Worm (Caenorhabditis elegans) whole organism, late embryonic: Measurements from ENCODE around the gene ugt-63.

Source experiments
- K02D7.2 ChIP-seq: sonication (generic microtip); optimal IDR thresholded peaks from 2 replicates; lab custom pipeline; 2017; ENCODE audit warnings: mild to moderate bottlenecking, missing genetic modification characterization, missing compliant biosample characterization
- ama-1 ChIP-seq: fragments of 150-350 bp; optimal IDR thresholded peaks from 2 replicates; lab custom pipeline; 2014
- ceh-14 ChIP-seq: sonication (generic microtip); optimal IDR thresholded peaks from 2 replicates; lab custom pipeline; 2016; ENCODE audit warnings: missing genotype, missing genetic modification characterization, missing compliant biosample characterization
- ceh-18 ChIP-seq: sonication (generic microtip); optimal IDR thresholded peaks from 2 replicates; lab custom pipeline; 2016; ENCODE audit warnings: missing genetic modification characterization, missing compliant biosample characterization
- ceh-22 ChIP-seq: sonication (generic microtip); optimal IDR thresholded peaks from 2 replicates; lab custom pipeline; 2017; ENCODE audit warnings: missing biosample characterization, missing genetic modification characterization
- ceh-30 ChIP-seq: fragments of 150-350 bp; optimal IDR thresholded peaks from 2 replicates; lab custom pipeline; 2014; ENCODE audit warnings: missing biosample characterization, missing genetic modification characterization
- ceh-45 ChIP-seq: fragments of 200-800 bp; sonication (Bioruptor generic); IDR thresholded peaks from 2 replicates; pipeline ENCODE4 v1.3.6; 2022; ENCODE audit warnings: missing genetic modification reagents, missing genetic modification characterization, missing compliant biosample characterization
- ceh-48 ChIP-seq: sonication (generic microtip); optimal IDR thresholded peaks from 2 replicates; lab custom pipeline; 2016; ENCODE audit warnings: missing genetic modification characterization, inconsistent platforms, missing compliant biosample characterization
- ceh-6 ChIP-seq: fragments of 200-800 bp; sonication (Bioruptor generic); optimal IDR thresholded peaks from 2 replicates; lab custom pipeline; 2018; ENCODE audit warnings: mild to moderate bottlenecking, missing genetic modification characterization, missing compliant biosample characterization
- ceh-9 ChIP-seq: sonication (generic microtip); optimal IDR thresholded peaks from 2 replicates; lab custom pipeline; 2016; ENCODE audit warnings: mild to moderate bottlenecking, missing genetic modification characterization, inconsistent platforms, missing compliant biosample characterization
- che-1 ChIP-seq: sonication (generic microtip); optimal IDR thresholded peaks from 2 replicates; lab custom pipeline; 2016; ENCODE audit warnings: mild to moderate bottlenecking, missing genetic modification characterization, missing compliant biosample characterization
- dve-1 ChIP-seq: sonication (generic microtip); optimal IDR thresholded peaks from 2 replicates; lab custom pipeline; 2017; ENCODE audit warnings: antibody characterized with exemption, mild to moderate bottlenecking, missing genetic modification characterization, missing compliant biosample characterization
- elt-4 ChIP-seq: sonication (generic microtip); optimal IDR thresholded peaks from 2 replicates; lab custom pipeline; 2016; ENCODE audit warnings: missing genetic modification characterization, missing compliant biosample characterization
- ets-4 ChIP-seq: sonication (generic microtip); optimal IDR thresholded peaks from 2 replicates; lab custom pipeline; 2016; ENCODE audit warnings: missing genetic modification characterization, missing compliant biosample characterization
- eyg-1 ChIP-seq: sonication (generic microtip); optimal IDR thresholded peaks from 2 replicates; lab custom pipeline; 2016; ENCODE audit warnings: missing genotype, missing genetic modification characterization, missing compliant biosample characterization
- fkh-6 ChIP-seq: sonication (generic microtip); optimal IDR thresholded peaks from 2 replicates; lab custom pipeline; 2016; ENCODE audit warnings: missing genetic modification characterization, missing compliant biosample characterization
- gmeb-2 ChIP-seq: sonication (generic microtip); optimal IDR thresholded peaks from 2 replicates; lab custom pipeline; 2016; ENCODE audit warnings: missing genetic modification characterization, inconsistent platforms, missing compliant biosample characterization
- hlh-13 ChIP-seq: fragments of 200-800 bp; sonication (Bioruptor generic); optimal IDR thresholded peaks from 2 replicates; lab custom pipeline; 2018; ENCODE audit warnings: mild to moderate bottlenecking, missing genetic modification characterization, missing compliant biosample characterization
- hlh-15 ChIP-seq: sonication (generic microtip); optimal IDR thresholded peaks from 2 replicates; lab custom pipeline; 2016; ENCODE audit warnings: missing genetic modification characterization, missing compliant biosample characterization
- hlh-6 ChIP-seq: sonication (generic microtip); optimal IDR thresholded peaks from 2 replicates; lab custom pipeline; 2016; ENCODE audit warnings: missing genotype, missing genetic modification characterization, missing compliant biosample characterization
- lim-6 ChIP-seq: sonication (generic microtip); optimal IDR thresholded peaks from 2 replicates; lab custom pipeline; 2016; ENCODE audit warnings: missing genetic modification characterization, missing compliant biosample characterization
- mec-3 ChIP-seq: sonication (generic microtip); optimal IDR thresholded peaks from 2 replicates; lab custom pipeline; 2016; ENCODE audit warnings: borderline replicate concordance, missing genetic modification characterization, missing compliant biosample characterization
- nfya-1 ChIP-seq: sonication (generic microtip); optimal IDR thresholded peaks from 2 replicates; lab custom pipeline; 2017; ENCODE audit warnings: missing genetic modification characterization, mild to moderate bottlenecking, missing compliant biosample characterization, antibody characterized with exemption, moderate library complexity
- odd-2 ChIP-seq: sonication (generic microtip); optimal IDR thresholded peaks from 2 replicates; lab custom pipeline; 2017; ENCODE audit warnings: antibody characterized with exemption, mild to moderate bottlenecking, missing genetic modification characterization, missing compliant biosample characterization
- pag-3 ChIP-seq: sonication (generic microtip); optimal IDR thresholded peaks from 2 replicates; lab custom pipeline; 2016; ENCODE audit warnings: missing compliant biosample characterization, missing genetic modification characterization, borderline replicate concordance
- pat-9 ChIP-seq: fragments of 200-800 bp; sonication (Bioruptor generic); optimal IDR thresholded peaks from 2 replicates; lab custom pipeline; 2018; ENCODE audit warnings: mild to moderate bottlenecking, missing genetic modification characterization, moderate library complexity, missing compliant biosample characterization
- pqm-1 ChIP-seq: sonication (generic microtip); optimal IDR thresholded peaks from 2 replicates; lab custom pipeline; 2016; ENCODE audit warnings: missing genetic modification characterization, missing compliant biosample characterization
- pros-1 ChIP-seq: fragments of 150-350 bp; optimal IDR thresholded peaks from 2 replicates; lab custom pipeline; 2014; ENCODE audit warnings: missing biosample characterization, missing genetic modification reagents, missing genetic modification characterization
- ref-2 ChIP-seq: sonication (generic microtip); optimal IDR thresholded peaks from 2 replicates; lab custom pipeline; 2016; ENCODE audit warnings: missing genetic modification characterization, missing compliant biosample characterization
- rnt-1 ChIP-seq: sonication (generic microtip); optimal IDR thresholded peaks from 2 replicates; lab custom pipeline; 2016; ENCODE audit warnings: missing genetic modification characterization, missing compliant biosample characterization
- sdc-2 ChIP-seq: sonication (generic microtip); optimal IDR thresholded peaks from 2 replicates; lab custom pipeline; 2016; ENCODE audit warnings: missing genotype, missing genetic modification characterization, missing compliant biosample characterization
- sox-4 ChIP-seq: sonication (generic microtip); optimal IDR thresholded peaks from 2 replicates; lab custom pipeline; 2017; ENCODE audit warnings: mild to moderate bottlenecking, missing genetic modification characterization, inconsistent platforms, missing compliant biosample characterization
- tbx-7 ChIP-seq: sonication (generic microtip); optimal IDR thresholded peaks from 2 replicates; lab custom pipeline; 2016; ENCODE audit warnings: missing genotype, missing genetic modification characterization, missing compliant biosample characterization
- unc-3 ChIP-seq, 2 experiments: fragments of 200-800 bp in 1 of 2; sonication (Bioruptor generic) in 1 of 2; sonication (generic microtip) in 1 of 2; conservative IDR thresholded peaks in 1 of 2; optimal IDR thresholded peaks in 1 of 2; 2 replicates each; pipeline versions ENCODE4 v1.3.6 to Lab custom; 2016 to 2022; ENCODE audit warnings: missing compliant biosample characterization in 2 of 2, missing genetic modification characterization in 2 of 2, missing genetic modification reagents in 1 of 2
- unc-42 ChIP-seq: sonication (generic microtip); optimal IDR thresholded peaks from 2 replicates; lab custom pipeline; 2016; ENCODE audit warnings: missing genotype, missing genetic modification characterization, missing compliant biosample characterization
- unc-86 ChIP-seq: sonication (generic microtip); optimal IDR thresholded peaks from 2 replicates; lab custom pipeline; 2016; ENCODE audit warnings: missing genetic modification characterization, missing compliant biosample characterization
- ztf-16 ChIP-seq: sonication (generic microtip); optimal IDR thresholded peaks from 2 replicates; lab custom pipeline; 2017; ENCODE audit warnings: missing genetic modification characterization, missing compliant biosample characterization

ugt-63 gene

ce11 chrV:5131380-5131779 lies 20.8 kb upstream of the ugt-63 start:
- TF ChIP-seq elt-4, result no peak
- TF ChIP-seq ceh-9 (tag; lab: Kevin White, UChicago), result no peak
- TF ChIP-seq, all 69 proteins: peak for 0

ce11 chrV:5130018-5130417 lies 19.4 kb upstream of the ugt-63 start, which contains the start of gene F14F9.8:
TSS of gene F14F9.8 (plus strand) at chrV:5130318.
- TF ChIP-seq ceh-6 (GFP tag; lab: Kevin White, UChicago) (no peak), unc-86 (tag; lab: Kevin White, UChicago) (no peak), che-1 (tag; lab: Kevin White, UChicago) (no peak), eyg-1 (tag; lab: Kevin White, UChicago) (no peak), ceh-48 (tag; lab: Kevin White, UChicago) (no peak), fkh-6 (tag; lab: Kevin White, UChicago) (no peak), ceh-9 (tag; lab: Kevin White, UChicago) (no peak), elt-4 (no peak), ztf-16 (no peak), lim-6 (tag; lab: Kevin White, UChicago) (no peak), sdc-2 (tag; lab: Kevin White, UChicago) (no peak), ceh-30 (no peak), tbx-7 (tag; lab: Kevin White, UChicago) (no peak), hlh-13 (no peak), pros-1 (tag; lab: Kevin White, UChicago) (no peak), K02D7.2 (no peak), ets-4 (tag; lab: Kevin White, UChicago) (no peak), pat-9 (tag; lab: Kevin White, UChicago) (no peak)

ce11 chrV:5126793-5127192 lies 16.2 kb upstream of the ugt-63 start, which contains the start of gene F14F9.5:
TSS of gene F14F9.5 (plus strand) at chrV:5127093.
- TF ChIP-seq ztf-16 (no peak), sox-4 (tag; lab: Kevin White, UChicago) (no peak), mec-3 (tag; lab: Kevin White, UChicago) (no peak), gmeb-2 (no peak), ceh-14 (no peak), unc-3 (GFP tag; conservative IDR thresholded peaks at IDR 0.05; lab: Robert Waterston, UW) (no peak), unc-3 (tag; optimal IDR thresholded peaks at IDR 0.05; lab: Kevin White, UChicago) (no peak), eyg-1 (tag; lab: Kevin White, UChicago) (no peak)
- TF ChIP-seq, all 69 proteins: peak for 0

- TF ChIP-seq hlh-6, result no peak
- no peak for TF ChIP-seq sox-4 (tag; lab: Kevin White, UChicago)
- TF ChIP-seq hlh-15 (tag; lab: Kevin White, UChicago), result no peak
- no peak for TF ChIP-seq nfya-1
- no peak for TF ChIP-seq K02D7.2
- no peak for TF ChIP-seq unc-86 (tag; lab: Kevin White, UChicago)
- TF ChIP-seq ceh-48 (tag; lab: Kevin White, UChicago), result no peak
- no peak for TF ChIP-seq ceh-18 (tag; lab: Kevin White, UChicago)
- TF ChIP-seq, all 69 proteins: peak for 0
Measured at ce11 chrV:5119679-5120078, 9.1 kb upstream of the ugt-63 start, which contains the start of gene sid-1. TSS of gene sid-1 (plus strand) at chrV:5119970.

DNA sequence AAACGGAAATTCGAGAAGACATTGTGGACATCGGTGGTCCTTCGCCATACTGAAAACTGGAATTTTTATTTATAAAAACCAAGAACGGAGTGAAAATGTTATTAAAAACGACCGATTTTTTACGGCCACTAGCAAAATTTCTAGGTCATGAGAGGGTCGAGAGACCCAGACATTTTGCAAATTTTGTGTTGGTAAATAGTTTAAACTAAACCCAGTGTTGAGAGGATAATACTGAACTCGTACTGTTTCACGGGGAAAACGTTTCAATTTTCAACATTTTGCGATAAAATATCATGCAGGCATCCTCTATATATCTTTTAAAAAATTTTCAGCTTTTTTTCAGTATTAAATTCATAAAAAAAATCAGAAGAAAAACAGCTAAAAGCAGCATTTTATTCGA lies 8.5 kb upstream of the ugt-63 start, which contains the start of gene C04F5.9:
C04F5.9 (minus strand) TSS at position 101 of the 400 bp plus-strand sequence.
- TF ChIP-seq ceh-22 (tag; lab: Kevin White, UChicago), result no peak
- no peak for TF ChIP-seq rnt-1
- TF ChIP-seq ceh-48 (tag; lab: Kevin White, UChicago), result no peak
- no peak for TF ChIP-seq hlh-15 (tag; lab: Kevin White, UChicago)
- TF ChIP-seq ceh-30, result no peak
- TF ChIP-seq odd-2 (tag; lab: Kevin White, UChicago), result no peak
- TF ChIP-seq nfya-1, result no peak
- TF ChIP-seq lim-6 (tag; lab: Kevin White, UChicago), result no peak
- TF ChIP-seq dve-1 (tag; lab: Kevin White, UChicago), result no peak
- no peak for TF ChIP-seq ama-1 (lab: Kevin White, UChicago)
- no peak for TF ChIP-seq K02D7.2
- TF ChIP-seq pag-3 (tag; lab: Kevin White, UChicago), result no peak
- no peak for TF ChIP-seq pqm-1 (tag; lab: Kevin White, UChicago)
- no peak for TF ChIP-seq sox-4 (tag; lab: Kevin White, UChicago)
- TF ChIP-seq unc-42 (tag; lab: Kevin White, UChicago), result no peak
- TF ChIP-seq ets-4 (tag; lab: Kevin White, UChicago), result no peak
- TF ChIP-seq ceh-45 (GFP tag; lab: Robert Waterston, UW), result no peak
- TF ChIP-seq ref-2 (tag; lab: Kevin White, UChicago), result no peak
